Fruit fly (Drosophila melanogaster) whole organism, larva: Measurements from ENCODE around the gene FASN1.

ENCODE experiments used
- noc ChIP-seq: fragments of 200-800 bp; sonication (Bioruptor generic); optimal IDR thresholded peaks from 3 replicates; lab custom pipeline; 2019; ENCODE audit warnings: missing biosample characterization, mild to moderate bottlenecking, missing genetic modification characterization, moderate library complexity

The FASN1 gene

DNA sequence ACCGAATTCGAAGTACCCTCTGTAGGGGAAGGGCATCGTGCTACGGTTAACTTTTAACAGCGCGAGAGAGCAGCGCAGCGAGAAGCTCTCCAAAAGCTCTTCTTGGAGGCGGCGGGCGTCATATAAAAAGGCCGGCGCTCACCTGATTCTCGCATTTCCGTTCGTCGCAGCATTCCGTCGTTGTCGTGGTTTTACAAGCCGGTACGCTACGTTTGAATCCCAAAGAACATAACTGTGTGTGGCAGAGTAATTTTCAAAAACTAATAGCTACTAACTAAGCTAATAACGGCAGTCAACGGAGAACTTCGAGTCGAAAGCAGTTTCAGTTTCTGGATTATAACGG, at the start of gene FASN1:
Gene FASN1 (plus strand): TSS at position 151 of the 343 bp plus-strand sequence.
- peak; percentile 25 for TF ChIP-seq noc (tag; lab: Kevin White, UChicago)

- TF ChIP-seq noc (tag; lab: Kevin White, UChicago) = no peak
Measured at dm6 chr2L:3006925-3007426, 49.4 kb upstream of the FASN1 start.

DNA sequence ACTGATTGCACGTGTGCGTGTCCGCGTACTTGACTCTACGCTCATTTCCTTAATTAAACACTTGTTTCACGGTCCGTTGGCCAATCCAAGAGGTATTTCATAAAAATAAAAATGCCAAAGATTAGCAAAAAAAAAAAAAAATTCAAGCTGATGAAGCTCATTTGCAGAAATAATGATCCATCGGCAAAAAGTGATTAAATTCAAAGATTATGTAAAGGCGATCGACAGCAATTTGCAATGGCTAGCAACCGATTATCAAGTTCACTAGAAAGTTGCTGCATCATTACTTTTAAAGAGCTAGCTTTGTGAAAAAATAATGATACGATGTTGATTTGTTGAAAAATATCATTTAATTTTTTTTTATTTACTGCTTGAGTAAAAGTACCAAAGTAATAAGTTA, 47.0 kb upstream of the FASN1 start:
- TF ChIP-seq noc (tag; lab: Kevin White, UChicago) = no peak

DNA sequence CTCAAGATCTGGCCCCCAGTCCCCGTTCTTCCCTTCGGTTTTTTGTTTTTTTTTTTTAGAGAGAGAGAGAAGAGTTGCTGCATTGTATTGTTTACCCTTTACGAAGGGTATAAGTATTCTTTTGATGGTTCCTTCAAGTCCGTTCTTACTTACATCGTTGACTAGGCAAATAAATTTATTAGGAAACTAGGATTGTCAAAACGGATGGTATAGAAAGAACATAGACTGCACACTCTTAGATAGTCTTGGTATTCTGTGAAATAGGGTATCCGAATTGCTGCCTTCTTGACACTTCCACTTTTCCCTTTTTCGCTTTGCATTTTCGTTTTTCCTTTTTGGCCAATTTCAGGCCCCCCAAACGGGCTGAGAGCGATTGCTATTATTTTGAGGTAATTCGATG, 44.9 kb upstream of the FASN1 start:
- no peak for TF ChIP-seq noc (tag; lab: Kevin White, UChicago)

dm6 chr2L:3012780-3013179, 43.6 kb upstream of the FASN1 start:
- TF ChIP-seq noc (tag; lab: Kevin White, UChicago) = no peak

dm6 chr2L:3018212-3018611, 38.2 kb upstream of the FASN1 start, which contains the start of the genes CG17224 and CG17264:
CG17224 (minus strand) TSS chr2L:3018308.
CG17264 (plus strand) TSS chr2L:3018508.
- TF ChIP-seq noc (tag; lab: Kevin White, UChicago) = no peak

dm6 chr2L:3022986-3023385, 33.4 kb upstream of the FASN1 start, which contains the start of the genes alpha4GT1 and Prp40:
alpha4GT1 (minus strand) TSS chr2L:3023141.
Prp40 (plus strand) TSS chr2L:3023226.
- no peak for TF ChIP-seq noc (tag; lab: Kevin White, UChicago)

DNA sequence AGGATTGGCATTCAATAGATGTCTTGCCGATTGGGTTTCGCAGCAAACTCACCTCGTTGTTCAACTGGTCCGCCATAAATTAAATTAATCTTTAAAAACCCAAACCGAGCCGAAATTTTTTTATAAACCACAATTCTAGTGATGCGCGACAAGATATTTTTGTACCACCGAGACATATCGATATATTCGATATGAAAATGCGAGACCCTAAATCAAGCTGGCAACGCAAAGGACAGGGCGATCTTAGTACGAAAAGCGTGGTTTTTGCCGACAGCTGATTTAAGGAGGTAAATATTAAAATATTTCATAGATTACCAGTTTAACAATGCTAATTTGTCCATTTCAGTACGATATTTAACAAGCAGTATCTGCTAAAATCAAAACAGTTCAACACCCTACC, 27.4 kb upstream of the FASN1 start, which contains the start of the genes Sf3b2 and CG17219:
Gene Sf3b2 (minus strand): TSS at position 157 of the 400 bp plus-strand sequence.
Gene CG17219 (plus strand): TSS at position 242 of the 400 bp plus-strand sequence.
- no peak for TF ChIP-seq noc (tag; lab: Kevin White, UChicago)

- TF ChIP-seq noc (tag; lab: Kevin White, UChicago) = no peak
Measured at dm6 chr2L:3030350-3030749, 26.0 kb upstream of the FASN1 start, which contains the start of gene GABPI. GABPI (plus strand) TSS chr2L:3030539.

DNA sequence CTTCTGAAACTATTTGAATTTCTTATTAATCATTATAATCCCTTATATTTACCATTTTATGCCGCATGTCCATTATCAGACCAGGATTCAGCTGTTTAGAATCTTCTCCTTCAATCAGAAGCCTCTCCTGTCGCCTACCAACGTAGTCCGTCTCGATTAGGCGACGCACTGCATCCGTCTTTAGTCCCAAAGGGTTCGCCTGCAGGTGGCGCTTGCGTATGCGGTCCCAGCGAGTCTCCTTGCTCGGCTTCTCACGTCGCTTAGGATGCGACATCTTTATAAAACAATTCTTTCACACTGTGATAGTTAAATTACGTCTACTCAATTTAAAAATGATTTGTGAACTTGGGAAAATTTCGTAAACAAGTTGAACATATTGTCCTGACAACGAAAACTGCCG, 21.4 kb upstream of the FASN1 start, which contains the start of gene CG17258:
Gene CG17258 (minus strand): TSS at position 380 of the 400 bp plus-strand sequence.
- TF ChIP-seq noc (tag; lab: Kevin White, UChicago) = no peak

DNA sequence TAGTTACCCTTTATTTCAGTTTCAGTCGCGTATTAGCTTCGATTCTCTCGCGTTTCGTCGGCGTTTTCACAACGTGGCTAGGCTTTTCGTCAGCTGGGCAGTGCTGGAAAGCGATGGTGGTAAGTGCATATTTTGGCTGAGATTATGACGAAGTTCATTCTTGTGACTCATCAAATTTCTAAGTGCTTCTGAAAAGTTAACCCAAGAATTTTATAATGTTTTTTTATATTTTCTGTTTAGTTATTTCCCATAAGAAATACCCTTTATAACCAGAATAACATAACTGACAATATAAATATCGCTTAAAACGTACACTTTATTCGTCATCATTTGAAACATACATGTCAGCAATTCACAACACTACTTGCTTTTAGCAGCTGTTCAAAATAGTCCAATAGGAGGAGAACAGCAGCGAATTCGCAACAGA, 19.2 kb upstream of the FASN1 start, which contains the start of the genes CG17260 and SerRS:
Gene CG17260 (plus strand): TSS at position 78 of the 427 bp plus-strand sequence.
Gene SerRS (minus strand): TSS at position 251 of the 427 bp plus-strand sequence.
- TF ChIP-seq noc (tag; lab: Kevin White, UChicago) = peak; percentile 93

- TF ChIP-seq noc (tag; lab: Kevin White, UChicago) = peak; percentile 71
Measured at dm6 chr2L:3039774-3040173, 16.6 kb upstream of the FASN1 start, which contains the start of the genes cnir and CG17221. cnir (minus strand) TSS chr2L:3039812. CG17221 (plus strand) TSS chr2L:3039976.

- peak; percentile 89 for TF ChIP-seq noc (tag; lab: Kevin White, UChicago)
Measured at dm6 chr2L:3041918-3042615, 14.3 kb upstream of the FASN1 start, which contains the start of gene CG17261. CG17261 (plus strand) TSS chr2L:3042551.

- no peak for TF ChIP-seq noc (tag; lab: Kevin White, UChicago)
Measured at dm6 chr2L:3043647-3044046, 12.8 kb upstream of the FASN1 start, which contains the start of gene FASN2. FASN2 (plus strand) TSS chr2L:3043947.

DNA sequence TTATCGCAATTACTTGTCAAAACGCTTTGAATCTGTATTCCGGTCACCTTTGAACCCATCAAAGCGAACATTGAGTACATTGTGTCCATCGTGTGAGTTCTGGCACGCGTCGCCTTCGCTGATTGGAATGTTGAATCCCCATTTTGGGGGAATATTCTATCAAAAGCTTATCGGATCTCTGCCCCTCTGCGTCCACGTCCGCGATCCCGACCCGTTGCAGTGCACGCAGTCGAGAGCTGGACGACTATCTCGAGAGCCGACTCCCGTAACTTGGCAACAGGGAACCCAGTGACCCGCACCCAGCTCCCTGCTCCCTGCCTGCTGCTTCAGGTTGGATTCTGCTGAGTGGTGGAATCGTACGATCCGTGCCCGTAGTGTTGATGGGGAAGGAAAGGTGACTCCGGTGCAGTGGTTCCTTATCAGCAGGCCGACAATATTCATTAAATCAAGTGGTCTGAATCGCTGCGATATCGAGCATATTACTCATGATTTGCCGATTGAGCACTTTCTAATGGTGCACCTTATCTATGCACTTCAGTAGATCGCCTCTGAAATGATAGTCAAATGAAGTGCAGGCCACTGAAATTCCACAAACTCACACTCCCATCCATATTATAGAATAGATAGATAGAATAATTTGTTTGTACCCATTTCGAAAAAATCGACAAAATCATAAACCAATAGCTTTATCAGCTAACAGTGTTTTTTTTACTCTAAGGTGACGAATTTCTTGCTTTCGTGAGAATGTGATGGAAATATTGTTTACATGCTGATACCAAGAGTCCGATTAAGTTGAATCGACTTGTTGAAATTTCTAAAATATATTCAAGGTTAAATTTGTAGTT, 11.5 kb upstream of the FASN1 start:
- TF ChIP-seq noc (tag; lab: Kevin White, UChicago) = no peak
